Fruit fly (Drosophila melanogaster) whole organism: ENCODE data around the gene epsilonCOP.

ENCODE experiments used
- CG8478 ChIP-seq: fragments of >200 bp; optimal IDR thresholded peaks from 2 replicates; lab custom pipeline; 2018; ENCODE audit warnings: inconsistent platforms
- EcR ChIP-seq, 2 experiments: fragments of >200 bp; optimal IDR thresholded peaks; 2 replicates each; lab custom pipeline; 2017; ENCODE audit warnings: missing biosample characterization in 2 of 2, missing genetic modification characterization in 2 of 2, missing genetic modification reagents in 2 of 2
- psq ChIP-seq: fragments of >200 bp; optimal IDR thresholded peaks from 2 replicates; lab custom pipeline; 2017

dm6 chr2L:6532977-6533376, 44.1 kb downstream of the epsilonCOP start:
- TF ChIP-seq psq (lab: Kevin White, UChicago) (no peak), CG8478 (lab: Kevin White, UChicago) (no peak), EcR (GFP tag; optimal IDR thresholded peaks at IDR 0.05; lab: Kevin White, UChicago) (no peak)
